Worm (Caenorhabditis elegans) whole organism, L1 larva: ENCODE measurements around the gene F18E3.11.
A peak's percentile ranks its signal among the peaks of the same experiment; 100 is the strongest.

Experiments
- alr-1 ChIP-seq: fragments of 200-800 bp; sonication (Bioruptor generic); optimal IDR thresholded peaks from 2 replicates; lab custom pipeline; 2018; ENCODE audit warnings: borderline replicate concordance, mild to moderate bottlenecking, missing genetic modification characterization, missing compliant biosample characterization
- ceh-63 ChIP-seq: fragments of 200-800 bp; sonication (Bioruptor generic); optimal IDR thresholded peaks from 2 replicates; lab custom pipeline; 2018; ENCODE audit warnings: mild to moderate bottlenecking, missing genetic modification characterization, missing compliant biosample characterization
- ceh-82 ChIP-seq, 3 experiments: fragments of 150-350 bp in 1 of 3; sonication (generic microtip) in 2 of 3; optimal IDR thresholded peaks; 2 replicates each; lab custom pipeline; 2014 to 2017; ENCODE audit warnings: missing biosample characterization in 3 of 3, missing genetic modification characterization in 3 of 3
- ceh-88 ChIP-seq: fragments of 200-800 bp; sonication (Bioruptor generic); IDR thresholded peaks from 2 replicates; pipeline ENCODE4 v1.3.6; 2022; ENCODE audit warnings: missing genetic modification characterization, missing compliant biosample characterization
- efl-1 ChIP-seq, 4 experiments: fragments of 150-350 bp; optimal IDR thresholded peaks in 3 of 4; peaks in 1 of 4; 1 replicate in 1 of 4; 2 replicates in 3 of 4; lab custom pipeline; 2014; ENCODE audit warnings: missing biosample characterization in 2 of 4, missing genetic modification characterization in 2 of 4, missing genetic modification reagents in 2 of 4
- efl-3 ChIP-seq: fragments of 200-800 bp; sonication (Bioruptor generic); optimal IDR thresholded peaks from 2 replicates; lab custom pipeline; 2018; ENCODE audit warnings: mild to moderate bottlenecking, missing genetic modification characterization, missing compliant biosample characterization
- egl-27 ChIP-seq, 2 experiments: fragments of 150-350 bp in 1 of 2; sonication (generic microtip); optimal IDR thresholded peaks; 3 replicates each; lab custom pipeline; 2017 to 2018; ENCODE audit warnings: missing biosample characterization in 2 of 2, missing genetic modification characterization in 2 of 2, missing genetic modification reagents in 2 of 2
- elt-2 ChIP-seq: sonication (generic microtip); optimal IDR thresholded peaks from 2 replicates; lab custom pipeline; 2016; ENCODE audit warnings: missing genetic modification characterization, mild to moderate bottlenecking, inconsistent platforms, missing compliant biosample characterization, missing genetic modification reagents
- elt-3 ChIP-seq, 6 experiments: fragments of 150-350 bp in 1 of 6; sonication (generic microtip); optimal IDR thresholded peaks; 2 replicates each; lab custom pipeline; 2017 to 2018; ENCODE audit warnings: missing biosample characterization in 6 of 6, missing genetic modification characterization in 6 of 6, inconsistent platforms in 1 of 6
- fkh-8 ChIP-seq: sonication (generic microtip); optimal IDR thresholded peaks from 2 replicates; lab custom pipeline; 2016; ENCODE audit warnings: mild to moderate bottlenecking, missing genetic modification characterization, missing compliant biosample characterization
- jun-1 ChIP-seq: fragments of 150-350 bp; optimal IDR thresholded peaks from 2 replicates; lab custom pipeline; 2014; ENCODE audit warnings: missing biosample characterization, missing genetic modification reagents, missing genetic modification characterization
- lin-14 ChIP-seq: fragments of 200-800 bp; sonication (Bioruptor generic); optimal IDR thresholded peaks from 2 replicates; lab custom pipeline; 2018; ENCODE audit warnings: mild to moderate bottlenecking, missing genetic modification characterization, moderate library complexity, missing compliant biosample characterization
- lin-15B ChIP-seq: fragments of 150-350 bp; sonication (generic microtip); optimal IDR thresholded peaks from 3 replicates; lab custom pipeline; 2014; ENCODE audit warnings: missing biosample characterization, missing genetic modification characterization
- lir-3 ChIP-seq: sonication (generic microtip); optimal IDR thresholded peaks from 2 replicates; lab custom pipeline; 2016; ENCODE audit warnings: mild to moderate bottlenecking, missing genetic modification characterization, moderate library complexity, missing compliant biosample characterization; ENCODE audit not compliant: poor library complexity
- lsy-2 ChIP-seq, 2 experiments: fragments of 150-350 bp; optimal IDR thresholded peaks; 2 replicates each; lab custom pipeline; 2014; ENCODE audit warnings: missing biosample characterization in 2 of 2, missing genetic modification characterization in 2 of 2
- mab-9 ChIP-seq: fragments of 200-800 bp; sonication (Bioruptor generic); IDR thresholded peaks from 2 replicates; pipeline ENCODE4 v1.3.6; 2022; ENCODE audit warnings: missing genetic modification reagents, missing genetic modification characterization, missing compliant biosample characterization
- mdl-1 ChIP-seq, 2 experiments: fragments of 150-350 bp; optimal IDR thresholded peaks; 2 replicates each; lab custom pipeline; 2014 to 2017; ENCODE audit warnings: missing biosample characterization in 2 of 2, missing genetic modification characterization in 2 of 2, inconsistent platforms in 1 of 2
- nhr-12 ChIP-seq: sonication (generic microtip); optimal IDR thresholded peaks from 2 replicates; lab custom pipeline; 2017; ENCODE audit warnings: missing biosample characterization, missing genetic modification characterization
- nhr-19 ChIP-seq: fragments of 200-800 bp; sonication (Bioruptor generic); conservative IDR thresholded peaks from 2 replicates; pipeline ENCODE4 v1.3.6; 2022; ENCODE audit warnings: missing genetic modification characterization, missing compliant biosample characterization
- nhr-237 ChIP-seq: fragments of 150-350 bp; optimal IDR thresholded peaks from 2 replicates; lab custom pipeline; 2014; ENCODE audit warnings: missing biosample characterization, missing genetic modification characterization
- nhr-47 ChIP-seq: sonication (generic microtip); optimal IDR thresholded peaks from 2 replicates; lab custom pipeline; 2016; ENCODE audit warnings: mild to moderate bottlenecking, missing genetic modification characterization, moderate library complexity, missing compliant biosample characterization
- pqm-1 ChIP-seq: sonication (generic microtip); optimal IDR thresholded peaks from 3 replicates; lab custom pipeline; 2017; ENCODE audit warnings: missing biosample characterization, missing genetic modification characterization
- rnt-1 ChIP-seq: sonication (generic microtip); optimal IDR thresholded peaks from 2 replicates; lab custom pipeline; 2016; ENCODE audit warnings: mild to moderate bottlenecking, missing genetic modification characterization, moderate library complexity, missing compliant biosample characterization
- skn-1 ChIP-seq: fragments of 150-350 bp; optimal IDR thresholded peaks from 2 replicates; lab custom pipeline; 2014; ENCODE audit warnings: missing biosample characterization, missing genetic modification characterization
- sptf-1 ChIP-seq: fragments of 150-350 bp; optimal IDR thresholded peaks from 2 replicates; lab custom pipeline; 2014; ENCODE audit warnings: missing biosample characterization, missing genetic modification characterization
- sup-37 ChIP-seq: fragments of 200-800 bp; sonication (Bioruptor generic); optimal IDR thresholded peaks from 2 replicates; lab custom pipeline; 2018; ENCODE audit warnings: mild to moderate bottlenecking, missing genetic modification characterization, missing compliant biosample characterization
- tbx-2 ChIP-seq: sonication (generic microtip); optimal IDR thresholded peaks from 2 replicates; lab custom pipeline; 2016; ENCODE audit warnings: missing genetic modification characterization, missing compliant biosample characterization
- unc-130 ChIP-seq: fragments of 150-350 bp; optimal IDR thresholded peaks from 2 replicates; lab custom pipeline; 2017; ENCODE audit warnings: missing biosample characterization, missing genetic modification characterization, inconsistent platforms
- unc-30 ChIP-seq: sonication (generic microtip); optimal IDR thresholded peaks from 2 replicates; lab custom pipeline; 2017; ENCODE audit warnings: missing biosample characterization, missing genetic modification characterization
- vab-15 ChIP-seq: sonication (generic microtip); optimal IDR thresholded peaks from 2 replicates; lab custom pipeline; 2017; ENCODE audit warnings: missing genotype, mild to moderate bottlenecking, missing genetic modification characterization, missing compliant biosample characterization
- ztf-11 ChIP-seq, 2 experiments: sonication (generic microtip); optimal IDR thresholded peaks; 2 replicates each; lab custom pipeline; 2016 to 2017; ENCODE audit warnings: missing genetic modification characterization in 2 of 2, missing biosample characterization in 1 of 2, missing compliant biosample characterization in 1 of 2
- ztf-4 ChIP-seq: fragments of 150-350 bp; optimal IDR thresholded peaks from 2 replicates; lab custom pipeline; 2014; ENCODE audit warnings: missing biosample characterization, missing genetic modification characterization

F18E3.11 gene

DNA sequence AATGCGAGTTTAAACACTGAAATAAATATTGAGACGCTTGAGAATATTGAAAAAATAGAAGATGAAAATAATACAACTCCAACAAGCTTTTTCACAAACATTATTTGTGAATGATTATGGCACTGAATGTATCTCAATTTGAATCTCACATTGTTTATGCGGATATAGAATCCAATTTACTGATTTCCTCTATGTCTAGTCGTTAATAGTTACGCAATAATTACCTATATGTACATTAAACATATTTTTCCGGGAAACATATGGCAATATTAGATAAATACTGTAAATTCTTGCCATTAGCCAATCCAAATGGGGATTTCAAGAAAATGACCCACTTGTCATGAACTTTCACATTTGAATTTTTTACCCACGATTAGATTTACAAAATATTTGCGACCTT is 17.9 kb upstream of the F18E3.11 start, which contains the start of gene srx-9:
srx-9 (minus strand) TSS at position 101 of the 400 bp plus-strand sequence.
- no peak for TF ChIP-seq pqm-1 (tag; lab: Kevin White, UChicago)
- TF ChIP-seq vab-15 (tag; lab: Kevin White, UChicago): no peak
- TF ChIP-seq ceh-82 (tag; optimal IDR thresholded peaks at IDR 0.05; lab: Kevin White, UChicago): no peak
- no peak for TF ChIP-seq lir-3
- TF ChIP-seq sptf-1 (tag; lab: Kevin White, UChicago): no peak
- no peak for TF ChIP-seq nhr-47 (tag; lab: Kevin White, UChicago)
- TF ChIP-seq efl-3 (GFP tag; lab: Kevin White, UChicago): no peak
- TF ChIP-seq rnt-1 (tag; lab: Kevin White, UChicago): no peak
- TF ChIP-seq lin-15B (tag; lab: Kevin White, UChicago): no peak
- no peak for TF ChIP-seq fkh-8 (tag; lab: Kevin White, UChicago)
- TF ChIP-seq lsy-2 (tag; optimal IDR thresholded peaks at IDR 0.05; lab: Kevin White, UChicago): no peak
- no peak for TF ChIP-seq unc-130 (tag; lab: Kevin White, UChicago)
- no peak for TF ChIP-seq mdl-1 (tag; optimal IDR thresholded peaks at IDR 0.05; lab: Kevin White, UChicago)
- TF ChIP-seq alr-1 (tag; lab: Kevin White, UChicago): no peak
- TF ChIP-seq sup-37 (GFP tag; lab: Kevin White, UChicago): no peak
- no peak for TF ChIP-seq ztf-11 (tag; optimal IDR thresholded peaks at IDR 0.05; lab: Kevin White, UChicago)
- TF ChIP-seq nhr-237: no peak
- TF ChIP-seq elt-3 (tag; optimal IDR thresholded peaks at IDR 0.05; lab: Kevin White, UChicago): no peak
- no peak for TF ChIP-seq jun-1 (tag; lab: Kevin White, UChicago)

DNA sequence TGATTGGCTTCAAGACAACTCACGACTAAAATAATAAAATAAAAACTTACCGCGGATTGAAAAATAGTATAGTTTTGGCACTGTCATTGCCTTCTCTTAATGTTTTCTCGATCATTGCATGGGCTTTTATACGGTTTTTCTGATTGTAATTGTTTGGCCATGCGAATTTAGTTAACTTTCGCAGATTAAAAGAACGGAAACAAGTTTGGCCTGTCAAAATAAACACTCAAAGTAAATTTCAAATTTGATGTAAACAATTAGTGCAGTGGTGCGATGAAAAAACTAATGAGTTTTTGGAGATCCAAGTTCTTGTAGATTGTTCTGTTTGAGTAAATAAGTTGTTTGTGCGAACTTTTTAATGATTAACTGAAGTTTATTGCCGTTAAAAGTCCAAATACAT is 14.1 kb upstream of the F18E3.11 start, which contains the start of gene gst-41:
gst-41 (minus strand) TSS at position 101 of the 400 bp plus-strand sequence.
- no peak for TF ChIP-seq skn-1 (tag; lab: Kevin White, UChicago)

DNA sequence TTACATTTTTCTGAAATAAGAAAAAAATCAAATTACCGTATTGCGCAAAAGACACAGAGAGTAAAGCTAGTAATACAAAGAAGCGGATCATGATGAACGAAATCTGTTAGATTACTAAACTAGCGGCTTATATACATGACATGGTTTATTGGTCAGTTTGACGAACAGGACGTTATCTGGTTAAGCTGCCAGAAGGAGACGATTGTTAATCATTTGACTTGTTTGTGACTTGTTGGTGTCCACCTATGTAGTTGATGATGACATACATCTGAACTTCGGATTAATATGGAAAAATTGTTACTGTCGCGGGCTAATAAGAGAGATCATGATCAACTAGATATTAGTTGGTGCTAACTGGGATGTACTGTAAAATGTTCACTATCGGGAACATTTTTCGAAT is 13.2 kb upstream of the F18E3.11 start, which contains the start of gene cnc-9:
cnc-9 (minus strand) TSS at position 101 of the 400 bp plus-strand sequence.
- TF ChIP-seq elt-2 (no peak), efl-1 (optimal IDR thresholded peaks at IDR 0.05; lab: Kevin White, UChicago) (no peak), efl-1 (GFP tag; optimal IDR thresholded peaks at IDR 0.05 in 1 of 2; lab: Kevin White, UChicago) (peak in 1 of 2 experiments; percentile 4)
- TF ChIP-seq, all 84 proteins: peak for 1

DNA sequence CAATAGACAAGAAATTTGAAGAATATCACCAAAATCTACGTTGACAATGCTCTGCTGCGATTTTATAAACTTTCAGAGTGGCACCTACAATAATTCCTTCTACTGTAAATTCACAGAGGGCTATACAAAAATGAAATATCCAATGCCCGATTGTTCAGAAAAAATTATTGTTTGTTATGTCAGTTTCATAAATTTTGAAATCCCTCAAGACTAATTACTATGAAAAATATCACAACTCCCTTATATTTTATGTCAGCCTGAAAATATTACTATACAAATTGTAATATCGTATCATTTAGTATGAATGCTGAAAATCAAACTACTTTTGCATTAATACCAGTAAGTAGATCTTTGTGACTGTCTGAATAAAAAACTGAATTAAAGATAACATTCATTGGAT is 12.7 kb upstream of the F18E3.11 start, which contains the start of gene srx-60:
srx-60 (plus strand) TSS at position 301 of the 400 bp plus-strand sequence.
- TF ChIP-seq unc-30 (tag; lab: Kevin White, UChicago): no peak
- TF ChIP-seq, all 84 proteins: peak for 0

ce11 chrV:7402355-7402754 is 10.9 kb upstream of the F18E3.11 start, which contains the start of gene srj-13:
Gene srj-13, plus strand, starts transcription at chrV:7402655.
- no peak for TF ChIP-seq ceh-88 (GFP tag; lab: Robert Waterston, UW)

ce11 chrV:7403501-7403900 is 9.8 kb upstream of the F18E3.11 start:
- TF ChIP-seq lin-14: no peak
- no peak for TF ChIP-seq tbx-2 (tag; lab: Kevin White, UChicago)
- TF ChIP-seq mab-9: no peak
- no peak for TF ChIP-seq unc-30 (tag; lab: Kevin White, UChicago)
- no peak for TF ChIP-seq nhr-12
- TF ChIP-seq ceh-63: no peak
- TF ChIP-seq fkh-8 (tag; lab: Kevin White, UChicago): no peak
- TF ChIP-seq nhr-19 (GFP tag; lab: Robert Waterston, UW): no peak
- no peak for TF ChIP-seq egl-27 (tag; optimal IDR thresholded peaks at IDR 0.05; lab: Kevin White, UChicago)
- no peak for TF ChIP-seq ztf-4
